Worm (Caenorhabditis elegans): ENCODE results near the gene R05D3.8.

DNA sequence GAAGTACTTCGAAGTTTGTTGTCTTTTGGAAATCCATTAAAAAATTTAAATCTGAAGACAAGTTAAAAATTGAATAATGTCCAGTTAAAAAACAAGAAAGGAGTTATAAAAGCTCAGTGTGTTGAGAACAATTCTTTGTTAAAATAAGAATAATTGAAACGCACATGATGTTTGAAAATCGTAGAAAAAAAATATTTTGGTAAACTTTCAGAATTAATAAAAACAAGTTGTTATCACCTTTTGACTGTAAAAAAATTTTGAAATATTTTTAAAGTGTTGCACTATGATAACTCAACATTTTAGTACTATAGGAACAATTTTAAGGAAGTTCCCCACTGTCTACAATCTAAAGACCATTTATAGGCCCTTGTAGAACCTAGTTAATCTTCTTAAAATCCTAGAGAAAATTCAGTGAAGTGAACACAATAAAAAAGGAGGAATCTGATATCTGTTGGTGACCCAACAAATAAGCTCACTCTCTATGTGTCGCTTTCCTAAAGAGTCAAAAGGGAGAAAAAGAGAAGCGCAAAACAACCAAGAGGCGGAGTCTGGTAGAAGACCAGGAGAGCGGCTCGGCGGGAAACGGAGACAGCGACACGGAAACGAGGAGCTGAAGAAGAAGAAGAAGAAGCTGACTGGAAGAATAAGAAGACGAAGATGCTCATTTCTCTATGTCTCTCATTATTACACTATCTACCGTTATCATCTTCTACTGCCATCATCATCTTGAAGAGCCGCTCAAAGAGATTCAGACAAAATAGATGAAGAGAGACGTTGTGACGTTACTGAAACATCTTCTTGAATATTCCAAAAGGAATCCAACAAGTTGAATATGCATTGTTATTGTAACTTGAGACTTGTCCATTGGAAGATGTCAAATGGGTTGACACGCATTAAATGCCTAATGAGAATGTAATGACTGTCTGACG lies 36.5 kb upstream of the R05D3.8 start, which contains the start of gene ZK353.10:
- TF ChIP-seq nhr-11 (tag; optimal IDR thresholded peaks at IDR 0.05) (no peak), ahr-1 (tag; optimal IDR thresholded peaks at IDR 0.05) (no peak), ets-4 (tag; optimal IDR thresholded peaks at IDR 0.05) (no peak), madf-2 (tag; optimal IDR thresholded peaks at IDR 0.05) (no peak), ama-1 (optimal IDR thresholded peaks at IDR 0.05) (no peak), hlh-6 (tag; optimal IDR thresholded peaks at IDR 0.05) (no peak), unc-86 (tag; optimal IDR thresholded peaks at IDR 0.05) (no peak), sox-4 (tag; optimal IDR thresholded peaks at IDR 0.05) (no peak)
